Worm (Caenorhabditis elegans) whole organism, midembryonic: ENCODE measurements around the gene T28A8.8.
A peak's percentile ranks its signal among the peaks of the same experiment; 100 is the strongest.

Experiments
- T22C8.4 ChIP-seq: fragments of 200-800 bp; sonication (Bioruptor generic); IDR thresholded peaks from 2 replicates; pipeline ENCODE4 v1.3.6; 2022; ENCODE audit warnings: missing genetic modification characterization, missing compliant biosample characterization
- cog-1 ChIP-seq: sonication (generic microtip); optimal IDR thresholded peaks from 2 replicates; lab custom pipeline; 2016; ENCODE audit warnings: missing genetic modification characterization, missing compliant biosample characterization
- flt-1 ChIP-seq: fragments of 200-800 bp; sonication (Bioruptor generic); IDR thresholded peaks from 2 replicates; pipeline ENCODE4 v1.3.6; 2022; ENCODE audit warnings: missing genetic modification characterization, missing compliant biosample characterization
- klf-2 ChIP-seq: fragments of 200-800 bp; sonication (Bioruptor generic); conservative IDR thresholded peaks from 2 replicates; pipeline ENCODE4 v1.3.6; 2022; ENCODE audit warnings: missing genetic modification reagents, missing genetic modification characterization, missing compliant biosample characterization
- med-1 ChIP-seq: sonication (generic microtip); optimal IDR thresholded peaks from 2 replicates; lab custom pipeline; 2017; ENCODE audit warnings: missing genetic modification characterization, mild to moderate bottlenecking, missing compliant biosample characterization, antibody characterized with exemption, missing genetic modification reagents; ENCODE audit not compliant: insufficient read depth
- ref-1 ChIP-seq: fragments of 200-800 bp; sonication (Bioruptor generic); conservative IDR thresholded peaks from 2 replicates; pipeline ENCODE4 v1.3.6; 2022; ENCODE audit warnings: missing genetic modification reagents, missing genetic modification characterization, missing compliant biosample characterization
- tab-1 ChIP-seq: fragments of 200-800 bp; sonication (Bioruptor generic); IDR thresholded peaks from 2 replicates; pipeline ENCODE4 v1.3.6; 2022; ENCODE audit warnings: missing genetic modification characterization, missing compliant biosample characterization
- ztf-23 ChIP-seq: fragments of 200-800 bp; sonication (Bioruptor generic); IDR thresholded peaks from 2 replicates; pipeline ENCODE4 v1.3.6; 2022; ENCODE audit warnings: missing genetic modification reagents, missing genetic modification characterization, missing compliant biosample characterization
- ztf-29 ChIP-seq: fragments of 200-800 bp; sonication (Bioruptor generic); IDR thresholded peaks from 2 replicates; pipeline ENCODE4 v1.3.6; 2022; ENCODE audit warnings: missing genetic modification reagents, missing genetic modification characterization, missing compliant biosample characterization

T28A8.8 gene

DNA sequence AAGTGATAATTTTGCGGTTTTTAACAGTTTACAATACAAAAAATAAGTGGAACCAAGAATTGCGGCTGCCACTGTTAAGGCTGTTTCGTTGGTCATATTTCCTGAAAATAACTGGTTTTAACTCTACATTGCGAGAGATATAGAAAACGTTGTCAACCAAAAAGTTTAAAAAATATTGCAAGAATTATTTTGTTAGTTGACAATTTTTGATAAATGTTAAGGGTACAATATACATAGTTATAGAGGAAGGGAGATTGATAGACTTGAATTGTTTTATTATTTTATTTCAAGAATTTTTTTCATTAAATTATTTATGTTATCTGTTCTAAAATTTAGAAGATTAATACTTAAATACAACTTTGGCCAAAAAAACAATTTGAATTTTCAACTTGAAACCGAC is 40.8 kb downstream of the T28A8.8 start, which contains the start of gene acs-5:
Gene acs-5 (minus strand): TSS at position 101 of the 400 bp plus-strand sequence.
- TF ChIP-seq tab-1 (GFP tag; lab: Robert Waterston, UW) (no peak), klf-2 (GFP tag; lab: Robert Waterston, UW) (no peak), flt-1 (GFP tag; lab: Robert Waterston, UW) (no peak), ztf-29 (GFP tag; lab: Robert Waterston, UW) (no peak), T22C8.4 (GFP tag; lab: Robert Waterston, UW) (no peak), med-1 (no peak), ref-1 (GFP tag; lab: Robert Waterston, UW) (no peak), ztf-23 (GFP tag; lab: Robert Waterston, UW) (no peak), cog-1 (tag; lab: Kevin White, UChicago) (no peak)

DNA sequence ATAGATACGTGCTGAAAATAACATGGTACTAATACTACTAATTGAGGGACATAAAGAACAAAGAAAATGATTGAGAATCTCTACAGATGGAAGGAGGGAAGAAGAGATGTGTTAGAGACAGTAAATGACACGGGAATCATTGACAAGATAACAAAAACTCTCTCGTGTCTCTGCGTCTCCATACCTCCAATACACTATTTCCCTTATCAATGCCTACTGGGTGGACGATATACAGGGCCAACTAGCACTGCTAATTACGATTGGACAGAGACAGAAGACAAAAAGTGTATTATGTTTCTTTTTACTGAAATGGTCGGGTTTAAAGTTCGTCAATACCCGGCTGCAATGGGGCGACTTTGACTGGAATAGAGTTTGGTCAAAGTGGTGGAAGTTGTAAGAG is 42.0 kb downstream of the T28A8.8 start:
- TF ChIP-seq ztf-23 (GFP tag; lab: Robert Waterston, UW) (no peak), T22C8.4 (GFP tag; lab: Robert Waterston, UW) (no peak), klf-2 (GFP tag; lab: Robert Waterston, UW) (no peak), flt-1 (GFP tag; lab: Robert Waterston, UW) (no peak), ref-1 (GFP tag; lab: Robert Waterston, UW) (no peak), ztf-29 (GFP tag; lab: Robert Waterston, UW) (no peak), med-1 (no peak)

DNA sequence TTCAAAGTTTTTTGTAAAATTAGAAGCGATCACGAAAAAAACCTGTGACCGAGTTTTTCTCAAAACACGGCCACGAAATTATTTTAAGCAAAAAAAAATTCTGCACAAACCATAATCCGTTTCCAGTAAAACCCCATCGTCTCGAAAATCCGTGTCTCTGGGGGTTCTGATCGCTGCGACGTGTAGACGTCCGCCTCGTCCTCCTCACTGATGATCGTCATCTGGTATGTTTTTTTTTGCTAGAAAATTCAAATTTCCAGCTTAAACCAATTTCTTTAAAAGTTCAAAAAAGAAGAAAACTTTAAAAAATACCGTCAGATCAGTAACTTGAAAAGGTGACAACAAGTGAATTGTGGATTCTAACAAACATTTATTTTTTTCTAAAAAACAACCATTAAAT is 43.9 kb downstream of the T28A8.8 start, which contains the start of gene Y76A2B.4:
Gene Y76A2B.4 (minus strand): TSS at position 241 of the 400 bp plus-strand sequence.
- TF ChIP-seq klf-2 (GFP tag; lab: Robert Waterston, UW) (no peak), cog-1 (tag; lab: Kevin White, UChicago) (no peak), T22C8.4 (GFP tag; lab: Robert Waterston, UW) (no peak), ztf-23 (GFP tag; lab: Robert Waterston, UW) (no peak), flt-1 (GFP tag; lab: Robert Waterston, UW) (no peak)

DNA sequence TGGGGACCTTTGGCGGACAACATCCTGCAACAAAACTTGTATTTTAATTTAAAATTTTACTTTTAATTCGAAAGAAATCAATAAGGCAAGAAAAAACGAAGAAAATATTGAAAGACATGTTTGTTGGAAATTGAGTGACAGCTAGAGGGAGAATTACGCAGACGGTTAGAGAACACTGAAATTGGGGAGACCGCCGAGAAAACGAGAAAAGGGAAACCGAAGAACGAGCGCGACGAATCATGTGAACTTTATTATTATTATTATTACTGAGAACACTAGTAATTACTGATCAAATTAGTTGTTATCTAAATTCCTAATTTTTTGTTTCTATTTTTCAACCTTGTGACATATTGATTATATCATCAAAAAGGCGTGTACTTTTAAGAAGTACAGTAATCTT is 46.4 kb downstream of the T28A8.8 start, which contains the start of gene mmad-1:
Gene mmad-1 (minus strand): TSS at position 24 of the 400 bp plus-strand sequence.
- TF ChIP-seq cog-1 (tag; lab: Kevin White, UChicago) (peak; percentile 4), klf-2 (GFP tag; lab: Robert Waterston, UW) (no peak)

DNA sequence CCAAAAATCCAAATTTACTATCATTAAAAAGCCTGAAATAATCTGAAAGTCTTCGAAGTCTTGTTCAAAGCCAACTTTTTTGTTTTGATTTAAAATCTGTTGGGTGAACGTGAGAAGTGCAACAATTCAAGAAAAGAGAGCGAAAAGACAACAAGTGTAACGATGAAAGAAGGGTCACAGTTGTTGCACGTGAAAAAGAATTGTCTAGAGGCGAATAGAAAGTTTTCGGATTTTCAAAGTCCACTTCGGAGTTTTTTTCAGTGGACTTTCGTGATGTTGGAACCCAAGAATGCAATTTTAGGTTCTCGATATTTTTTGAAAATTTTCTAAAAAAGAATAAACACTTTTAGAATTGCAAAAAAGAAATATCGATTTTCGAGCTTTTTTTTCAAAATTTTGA is 47.3 kb downstream of the T28A8.8 start:
- no peak for TF ChIP-seq ztf-29 (GFP tag; lab: Robert Waterston, UW)
- no peak for TF ChIP-seq flt-1 (GFP tag; lab: Robert Waterston, UW)
- no peak for TF ChIP-seq tab-1 (GFP tag; lab: Robert Waterston, UW)
- no peak for TF ChIP-seq klf-2 (GFP tag; lab: Robert Waterston, UW)
- no peak for TF ChIP-seq med-1
